Fruit fly (Drosophila melanogaster): Measurements from ENCODE around the gene CG32638.
A peak's percentile ranks its signal among the peaks of the same experiment; 100 is the strongest.

CG32638 gene

DNA sequence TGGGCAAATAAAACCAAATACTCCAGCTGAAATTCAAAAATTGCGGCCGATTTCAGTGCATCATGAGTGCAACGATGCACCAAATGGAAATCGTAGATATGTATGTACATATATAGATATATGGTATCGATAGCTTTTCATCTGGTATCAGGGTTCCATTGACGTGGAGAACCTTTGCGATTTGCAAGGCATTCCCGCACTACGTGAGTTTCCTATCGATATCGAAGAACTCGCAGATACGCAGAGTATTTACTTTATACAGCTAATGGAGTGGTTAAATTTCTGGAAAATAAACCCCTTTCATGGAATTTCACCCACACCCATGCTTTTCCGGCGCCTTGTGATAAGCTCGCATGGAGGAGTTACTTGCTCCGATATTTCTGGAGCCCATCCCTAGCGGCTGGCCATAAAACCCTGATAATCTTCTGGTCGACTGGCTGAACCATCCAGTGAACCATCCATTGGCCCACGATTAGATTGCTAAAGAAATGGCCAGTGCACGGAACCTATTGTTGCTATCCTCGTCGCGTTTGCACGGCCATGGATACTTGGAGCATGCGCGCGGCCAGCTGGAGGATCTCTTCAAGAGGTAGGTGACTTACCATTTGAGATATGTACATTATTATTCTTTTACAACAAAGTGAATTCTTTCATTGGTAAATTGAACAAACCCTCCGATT is 34.4 kb downstream of the CG32638 start, which contains the start of gene CG2200 (continued):
- TF ChIP-seq Hr78 (GFP tag; optimal IDR thresholded peaks at IDR 0.05) (no peak), Dbx (GFP tag; IDR thresholded peaks at IDR 0.05) (peak; percentile 54; the same call in 1 of the 3 replicates), Ptx1 (GFP tag; IDR thresholded peaks at IDR 0.05) (no peak; the same call in 1 of the 2 replicates), CG15514 (GFP tag; optimal IDR thresholded peaks at IDR 0.05) (peak; percentile 82), CG8388 (GFP tag; optimal IDR thresholded peaks at IDR 0.05) (peak; percentile 2), zfh2 (GFP tag; optimal IDR thresholded peaks at IDR 0.05) (peak; percentile 28), Ssrp (tag; optimal IDR thresholded peaks at IDR 0.05) (no peak), CG10979 (tag; optimal IDR thresholded peaks at IDR 0.05) (peak; percentile 13), GATAe (GFP tag; conservative IDR thresholded peaks at IDR 0.05) (peak; percentile 45), tna (GFP tag; IDR thresholded peaks at IDR 0.05; ENCODE audit: partially characterized antibody) (peak; percentile 77; the same call in 1 of the 2 replicates), CG34376 (GFP tag; optimal IDR thresholded peaks at IDR 0.05) (peak; percentile 40), fd96Cb (tag; optimal IDR thresholded peaks at IDR 0.05) (peak; percentile 5), sug (tag; optimal IDR thresholded peaks at IDR 0.05) (peak; percentile 42), CG7928 (GFP tag; optimal IDR thresholded peaks at IDR 0.05) (peak; percentile 59), sna (GFP tag; IDR thresholded peaks at IDR 0.05; ENCODE audit: partially characterized antibody) (peak; percentile 83), ci (GFP tag; IDR thresholded peaks at IDR 0.05) (peak; percentile 77), MESR4 (GFP tag; optimal IDR thresholded peaks at IDR 0.05) (peak; percentile 58), Mes4 (GFP tag; optimal IDR thresholded peaks at IDR 0.05) (no peak), hkb (optimal IDR thresholded peaks at IDR 0.05) (no peak), hkb (GFP tag; IDR thresholded peaks at IDR 0.05) (peak; percentile 57; the same call in 1 of the 2 replicates), trem (tag; optimal IDR thresholded peaks at IDR 0.05) (peak; percentile 3), dmrt99B (tag; optimal IDR thresholded peaks at IDR 0.05) (peak; percentile 10), vvl (GFP tag; IDR thresholded peaks at IDR 0.05) (peak; percentile 63), Hr39 (optimal IDR thresholded peaks at IDR 0.05) (no peak), exex (tag; optimal IDR thresholded peaks at IDR 0.05) (peak; percentile 42), CG14014 (GFP tag; IDR thresholded peaks at IDR 0.05) (peak; percentile 14; the same call in 1 of the 2 replicates), CG9609 (GFP tag; optimal IDR thresholded peaks at IDR 0.05) (peak; percentile 13), E2f1 (GFP tag; IDR thresholded peaks at IDR 0.05) (0 out of 2 replicates have a peak, but pooled peaks have one; percentile 10), CG1603 (tag; optimal IDR thresholded peaks at IDR 0.05) (peak; percentile 62), ind (GFP tag; optimal IDR thresholded peaks at IDR 0.05) (peak; percentile 25), nmo (GFP tag; optimal IDR thresholded peaks at IDR 0.05) (peak; percentile 42), Oaz (GFP tag; IDR thresholded peaks at IDR 0.05) (no peak), CG34224 (GFP tag; IDR thresholded peaks at IDR 0.05; ENCODE audit: partially characterized antibody) (peak; percentile 84), CG30020 (tag; optimal IDR thresholded peaks at IDR 0.05) (no peak), hb (GFP tag; IDR thresholded peaks at IDR 0.05; ENCODE audit: partially characterized antibody) (peak; percentile 87), Elba2 (GFP tag; optimal IDR thresholded peaks at IDR 0.05) (no peak), pzg (GFP tag; optimal IDR thresholded peaks at IDR 0.05) (peak; percentile 51), CG8290 (GFP tag; optimal IDR thresholded peaks at IDR 0.05) (no peak), CG8290 (tag; optimal IDR thresholded peaks at IDR 0.05) (peak in 1 of 2 experiments; percentile 67), cg (GFP tag; optimal IDR thresholded peaks at IDR 0.05) (no peak), B-H2 (GFP tag; optimal IDR thresholded peaks at IDR 0.05) (no peak), Atf3 (GFP tag; optimal IDR thresholded peaks at IDR 0.05) (no peak), Bgb (GFP tag; IDR thresholded peaks at IDR 0.05; ENCODE audit: partially characterized antibody) (peak; percentile 83), CG11723 (GFP tag; optimal IDR thresholded peaks at IDR 0.05) (peak; percentile 10), knrl (GFP tag; IDR thresholded peaks at IDR 0.05; ENCODE audit: partially characterized antibody) (peak; percentile 88), CG31224 (GFP tag; IDR thresholded peaks at IDR 0.05) (no peak), CG9932 (GFP tag; IDR thresholded peaks at IDR 0.05) (peak; percentile 54), zen2 (GFP tag; IDR thresholded peaks at IDR 0.05; ENCODE audit: partially characterized antibody) (peak; percentile 77; the same call in 2 of the 3 replicates), CG18262 (tag; optimal IDR thresholded peaks at IDR 0.05) (peak; percentile 29)
